Worm (Caenorhabditis elegans): ENCODE measurements around the gene srg-3.

Gene srg-3

DNA sequence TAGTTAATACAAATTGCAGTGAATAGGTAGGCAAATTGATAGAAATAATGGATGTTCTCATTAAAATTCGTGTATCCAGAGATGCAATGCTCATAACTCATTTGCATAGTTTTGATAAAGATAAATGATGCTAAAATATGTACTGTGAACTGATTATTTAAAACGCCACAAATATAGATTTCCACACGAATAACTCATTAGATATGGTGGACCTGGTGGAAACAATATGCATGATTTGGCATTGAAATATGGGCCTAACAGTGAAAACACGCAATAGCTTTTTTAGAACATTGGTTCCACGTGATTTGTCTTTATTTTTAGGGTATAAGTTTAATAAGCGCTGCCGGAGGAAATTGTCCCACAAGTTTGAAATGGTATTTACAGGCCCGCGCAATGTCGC, at the start of gene srg-3:
TSS of gene srg-3 (minus strand) at position 101 of the 400 bp plus-strand sequence.
- TF ChIP-seq him-1 (tag; optimal IDR thresholded peaks at IDR 0.05), result no peak
- TF ChIP-seq dao-5 (tag; optimal IDR thresholded peaks at IDR 0.05), result no peak
- no peak for TF ChIP-seq W03F9.2 (tag; optimal IDR thresholded peaks at IDR 0.05)

DNA sequence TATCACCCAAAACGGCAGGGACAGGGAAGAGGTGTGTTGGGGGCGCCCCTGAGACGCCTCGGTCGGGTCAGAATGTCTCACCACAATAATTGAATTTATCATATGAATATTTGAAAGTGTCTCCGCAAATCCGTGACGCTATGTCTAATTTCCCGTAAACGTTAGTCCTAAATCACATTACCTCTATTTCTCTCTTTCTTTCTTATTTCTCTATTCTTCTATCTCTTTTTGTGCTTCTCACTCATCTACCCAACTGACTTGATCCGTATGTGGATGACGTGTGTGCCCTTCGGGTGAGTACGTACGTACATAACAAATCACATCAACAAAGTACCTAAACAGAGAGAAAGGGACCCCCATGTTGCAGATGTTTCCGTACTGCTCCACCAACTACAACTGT, 47.2 kb upstream of the srg-3 start:
- no peak for TF ChIP-seq W03F9.2 (tag; optimal IDR thresholded peaks at IDR 0.05)
- TF ChIP-seq him-1 (tag; optimal IDR thresholded peaks at IDR 0.05), result no peak
- no peak for TF ChIP-seq dao-5 (tag; optimal IDR thresholded peaks at IDR 0.05)

- no peak for TF ChIP-seq W03F9.2 (tag; optimal IDR thresholded peaks at IDR 0.05)
- TF ChIP-seq him-1 (tag; optimal IDR thresholded peaks at IDR 0.05), result no peak
- no peak for TF ChIP-seq dao-5 (tag; optimal IDR thresholded peaks at IDR 0.05)
Observed at ce11 chrIII:6316795-6317194, 46.6 kb upstream of the srg-3 start.

- TF ChIP-seq W03F9.2 (tag; optimal IDR thresholded peaks at IDR 0.05), result no peak
- no peak for TF ChIP-seq dao-5 (tag; optimal IDR thresholded peaks at IDR 0.05)
- TF ChIP-seq him-1 (tag; optimal IDR thresholded peaks at IDR 0.05), result no peak
Observed at ce11 chrIII:6315515-6315914, 45.3 kb upstream of the srg-3 start.

- TF ChIP-seq him-1 (tag; optimal IDR thresholded peaks at IDR 0.05) (no peak), W03F9.2 (tag; optimal IDR thresholded peaks at IDR 0.05) (no peak), dao-5 (tag; optimal IDR thresholded peaks at IDR 0.05) (no peak)
Observed at ce11 chrIII:6312244-6312643, 42.1 kb upstream of the srg-3 start.

DNA sequence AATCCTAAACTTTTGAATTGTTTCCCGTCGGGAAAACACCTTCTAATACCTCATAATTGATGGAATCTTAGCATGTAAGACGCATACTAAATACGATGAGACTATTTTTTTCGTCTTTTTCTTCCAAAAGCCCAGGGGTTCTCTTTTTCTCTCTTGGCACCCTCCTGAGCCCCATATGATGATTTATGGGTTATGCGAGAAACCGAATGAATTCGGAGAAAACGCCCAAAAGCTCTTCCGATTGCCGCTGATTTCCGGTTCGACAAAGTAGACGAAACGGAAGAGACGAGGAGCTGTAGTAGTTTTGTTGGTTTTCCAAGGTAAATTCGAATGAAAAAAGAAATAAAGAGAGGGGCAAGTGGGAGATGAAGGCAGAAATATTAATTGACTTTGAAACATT, 41.3 kb upstream of the srg-3 start:
- TF ChIP-seq dao-5 (tag; optimal IDR thresholded peaks at IDR 0.05) (no peak), W03F9.2 (tag; optimal IDR thresholded peaks at IDR 0.05) (no peak), him-1 (tag; optimal IDR thresholded peaks at IDR 0.05) (no peak)

- TF ChIP-seq him-1 (tag; optimal IDR thresholded peaks at IDR 0.05), result no peak
- no peak for TF ChIP-seq dao-5 (tag; optimal IDR thresholded peaks at IDR 0.05)
- no peak for TF ChIP-seq W03F9.2 (tag; optimal IDR thresholded peaks at IDR 0.05)
Observed at ce11 chrIII:6310352-6310751, 40.2 kb upstream of the srg-3 start.

DNA sequence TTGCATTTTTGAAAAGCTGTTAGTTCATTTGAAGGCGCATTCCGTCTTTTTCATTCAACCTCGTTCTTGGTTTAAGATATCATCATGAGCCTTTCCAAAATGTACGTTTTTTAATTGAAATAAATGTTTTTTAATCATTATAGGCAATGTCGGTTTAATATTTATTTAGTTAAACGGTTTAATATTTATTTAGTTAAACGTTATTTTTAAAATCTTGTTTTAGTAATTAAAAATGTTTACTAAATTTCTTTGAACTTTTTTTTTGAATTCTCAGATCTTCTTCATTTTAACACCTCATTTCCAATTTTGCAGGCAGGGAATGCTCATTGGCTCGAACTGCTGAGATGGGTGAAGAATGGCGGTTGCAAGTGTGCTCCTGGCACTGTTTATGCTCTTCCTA, 38.9 kb upstream of the srg-3 start, which contains the start of gene gar-2:
TSS of gene gar-2 (plus strand) at position 301 of the 400 bp plus-strand sequence.
- TF ChIP-seq dao-5 (tag; optimal IDR thresholded peaks at IDR 0.05) (no peak), W03F9.2 (tag; optimal IDR thresholded peaks at IDR 0.05) (no peak), him-1 (tag; optimal IDR thresholded peaks at IDR 0.05) (no peak)

DNA sequence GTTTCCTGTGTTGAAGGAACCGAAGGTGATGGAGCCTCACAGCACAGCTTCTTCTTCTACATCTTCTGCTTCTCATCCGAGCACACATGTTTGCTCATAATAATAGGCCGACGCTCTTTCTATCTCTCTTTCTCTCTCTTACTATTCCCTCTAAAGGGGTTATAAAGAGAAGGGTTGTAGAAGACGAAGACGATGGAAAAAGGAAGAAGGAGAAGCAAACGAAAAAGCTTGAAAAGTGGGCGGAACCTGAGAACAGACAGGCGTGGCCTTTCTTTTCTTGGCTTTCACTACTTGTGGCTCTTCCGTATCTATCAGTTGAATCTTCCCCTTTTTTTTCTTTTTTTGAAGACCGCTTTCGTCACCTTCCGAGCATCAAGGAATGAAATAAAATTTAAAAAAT, 37.7 kb upstream of the srg-3 start:
- TF ChIP-seq him-1 (tag; optimal IDR thresholded peaks at IDR 0.05) (no peak), W03F9.2 (tag; optimal IDR thresholded peaks at IDR 0.05) (no peak), dao-5 (tag; optimal IDR thresholded peaks at IDR 0.05) (no peak)

DNA sequence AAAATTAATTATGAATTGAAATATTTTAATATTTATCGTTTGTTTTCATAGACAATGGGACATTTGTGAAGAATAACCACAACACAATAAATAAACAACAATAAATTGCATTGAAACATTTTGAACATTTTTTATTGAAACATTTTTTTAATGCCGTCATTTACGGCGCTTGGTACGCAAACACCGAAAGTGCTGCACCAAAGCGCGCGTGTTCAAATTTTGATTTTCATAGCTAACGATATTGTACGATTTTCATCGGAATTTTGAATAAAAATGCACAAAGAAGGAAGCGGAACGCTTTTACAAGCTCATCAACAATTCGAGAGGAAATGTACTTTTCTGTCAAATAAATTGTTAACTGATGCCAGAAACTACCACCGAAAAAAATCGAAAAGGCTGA, 33.6 kb upstream of the srg-3 start:
- TF ChIP-seq dao-5 (tag; optimal IDR thresholded peaks at IDR 0.05), result no peak
- TF ChIP-seq W03F9.2 (tag; optimal IDR thresholded peaks at IDR 0.05), result no peak
- TF ChIP-seq him-1 (tag; optimal IDR thresholded peaks at IDR 0.05), result no peak

- TF ChIP-seq him-1 (tag; optimal IDR thresholded peaks at IDR 0.05) (peak; percentile 45), W03F9.2 (tag; optimal IDR thresholded peaks at IDR 0.05) (no peak)
Observed at ce11 chrIII:6303114-6303647, 33.0 kb upstream of the srg-3 start, which contains the start of gene F47D12.9. Gene F47D12.9, minus strand, starts transcription at chrIII:6303380.

- no peak for TF ChIP-seq W03F9.2 (tag; optimal IDR thresholded peaks at IDR 0.05)
- no peak for TF ChIP-seq dao-5 (tag; optimal IDR thresholded peaks at IDR 0.05)
- TF ChIP-seq him-1 (tag; optimal IDR thresholded peaks at IDR 0.05), result no peak
Observed at ce11 chrIII:6300297-6300696, 30.1 kb upstream of the srg-3 start.

ce11 chrIII:6298131-6298530, 28.0 kb upstream of the srg-3 start, which contains the start of gene F47D12.3:
Gene F47D12.3, plus strand, starts transcription at chrIII:6298461.
- TF ChIP-seq W03F9.2 (tag; optimal IDR thresholded peaks at IDR 0.05), result no peak
- no peak for TF ChIP-seq dao-5 (tag; optimal IDR thresholded peaks at IDR 0.05)
- TF ChIP-seq him-1 (tag; optimal IDR thresholded peaks at IDR 0.05), result no peak

ce11 chrIII:6297599-6297998, 27.4 kb upstream of the srg-3 start:
- no peak for TF ChIP-seq W03F9.2 (tag; optimal IDR thresholded peaks at IDR 0.05)

ce11 chrIII:6295972-6296700, 26.0 kb upstream of the srg-3 start, which contains the start of gene F47D12.7:
Gene F47D12.7, minus strand, starts transcription at chrIII:6296022.
- no peak for TF ChIP-seq W03F9.2 (tag; optimal IDR thresholded peaks at IDR 0.05)
- TF ChIP-seq him-1 (tag; optimal IDR thresholded peaks at IDR 0.05), result no peak
- no peak for TF ChIP-seq dao-5 (tag; optimal IDR thresholded peaks at IDR 0.05)
